Fruit fly (Drosophila melanogaster): ENCODE results near the gene Cpr65Ax2.

Cpr65Ax2 gene

DNA sequence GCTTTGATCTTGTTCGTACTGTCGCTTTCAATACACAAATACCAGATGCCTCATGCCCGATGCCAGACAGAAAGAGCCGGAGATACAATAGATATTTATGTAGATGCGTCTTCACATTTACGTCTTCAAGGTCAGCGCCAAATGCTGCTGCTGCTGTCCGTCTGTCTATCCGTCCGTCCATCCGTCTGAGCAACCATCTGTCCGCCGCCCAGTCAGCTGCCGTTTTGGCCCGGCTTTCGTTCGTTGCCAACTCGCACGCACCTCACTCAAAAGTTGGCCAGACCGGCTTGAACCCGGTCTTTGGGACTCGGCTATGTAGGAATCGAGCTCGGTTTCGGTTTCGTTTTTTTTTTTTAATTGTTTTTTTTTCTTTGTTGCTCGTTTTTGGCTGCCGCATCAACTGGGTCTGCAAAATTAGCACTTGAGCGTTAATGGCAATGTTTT is 4.3 kb upstream of the Cpr65Ax2 start (continued):
- TF ChIP-seq usp (GFP tag; optimal IDR thresholded peaks at IDR 0.05), result no peak
- no peak for TF ChIP-seq HLHmδ (GFP tag; optimal IDR thresholded peaks at IDR 0.05)
- TF ChIP-seq Gsc (GFP tag; IDR thresholded peaks at IDR 0.05), result no peak
- TF ChIP-seq disco-r (GFP tag; optimal IDR thresholded peaks at IDR 0.05), result no peak
- TF ChIP-seq CG12104 (GFP tag; optimal IDR thresholded peaks at IDR 0.05), result no peak
- TF ChIP-seq btn (GFP tag; optimal IDR thresholded peaks at IDR 0.05), result no peak
- TF ChIP-seq wor (GFP tag; IDR thresholded peaks at IDR 0.05), result no peak
- peak; percentile 33 for TF ChIP-seq sqz (GFP tag; optimal IDR thresholded peaks at IDR 0.05)
- no peak for TF ChIP-seq kni (GFP tag; optimal IDR thresholded peaks at IDR 0.05)
- TF ChIP-seq zen2 (GFP tag; IDR thresholded peaks at IDR 0.05; ENCODE audit: partially characterized antibody), result no peak
- TF ChIP-seq unc-4 (GFP tag; IDR thresholded peaks at IDR 0.05; ENCODE audit: partially characterized antibody), result no peak
- TF ChIP-seq CG14014 (GFP tag; IDR thresholded peaks at IDR 0.05), result no peak
- TF ChIP-seq CG7271 (tag; optimal IDR thresholded peaks at IDR 0.05), result no peak
- TF ChIP-seq Drgx (GFP tag; IDR thresholded peaks at IDR 0.05), result peak; percentile 37; the same call in 1 of the 2 replicates
- TF ChIP-seq wdn (GFP tag; IDR thresholded peaks at IDR 0.05), result no peak
- TF ChIP-seq klu (GFP tag; IDR thresholded peaks at IDR 0.05), result no peak
- TF ChIP-seq sc (optimal IDR thresholded peaks at IDR 0.05), result no peak
- TF ChIP-seq sc (GFP tag; optimal IDR thresholded peaks at IDR 0.05), result no peak
- TF ChIP-seq p53 (GFP tag; optimal IDR thresholded peaks at IDR 0.05), result no peak
- TF ChIP-seq hb (GFP tag; IDR thresholded peaks at IDR 0.05; ENCODE audit: partially characterized antibody), result no peak
- TF ChIP-seq twi (tag; optimal IDR thresholded peaks at IDR 0.05), result no peak
- TF ChIP-seq Blimp-1 (GFP tag; optimal IDR thresholded peaks at IDR 0.05), result peak; percentile 86
- peak; percentile 48 for TF ChIP-seq CG10209 (GFP tag; optimal IDR thresholded peaks at IDR 0.05)
- TF ChIP-seq Asciz (GFP tag; optimal IDR thresholded peaks at IDR 0.05), result no peak
- no peak for TF ChIP-seq CG8388 (GFP tag; optimal IDR thresholded peaks at IDR 0.05)
- TF ChIP-seq vvl (GFP tag; IDR thresholded peaks at IDR 0.05), result 0 out of 2 replicates have a peak, but pooled peaks have one; percentile 59
- TF ChIP-seq Dfd (GFP tag; optimal IDR thresholded peaks at IDR 0.05), result no peak
- TF ChIP-seq Eip74EF (GFP tag; optimal IDR thresholded peaks at IDR 0.05), result no peak
- no peak for TF ChIP-seq CG4617 (GFP tag; optimal IDR thresholded peaks at IDR 0.05; ENCODE audit: borderline replicate concordance)
- TF ChIP-seq CG2116 (GFP tag; optimal IDR thresholded peaks at IDR 0.05), result no peak
- no peak for TF ChIP-seq HmgD (GFP tag; optimal IDR thresholded peaks at IDR 0.05)
- TF ChIP-seq luna (GFP tag; optimal IDR thresholded peaks at IDR 0.05), result no peak
- no peak for TF ChIP-seq bsh (GFP tag; optimal IDR thresholded peaks at IDR 0.05)
- no peak for TF ChIP-seq CG7372 (GFP tag; IDR thresholded peaks at IDR 0.05)
- TF ChIP-seq odd (GFP tag; optimal IDR thresholded peaks at IDR 0.05), result no peak
- no peak for TF ChIP-seq da (GFP tag; optimal IDR thresholded peaks at IDR 0.05)
- TF ChIP-seq B-H1 (GFP tag; IDR thresholded peaks at IDR 0.05), result no peak
- TF ChIP-seq HLH3B (GFP tag; IDR thresholded peaks at IDR 0.05), result no peak
- no peak for TF ChIP-seq slbo (GFP tag; IDR thresholded peaks at IDR 0.05)
- no peak for TF ChIP-seq insv (GFP tag; optimal IDR thresholded peaks at IDR 0.05)
- peak; percentile 63 for TF ChIP-seq Deaf1 (tag; optimal IDR thresholded peaks at IDR 0.05)
- peak; percentile 99 for TF ChIP-seq pros (GFP tag; optimal IDR thresholded peaks at IDR 0.05)
- no peak for TF ChIP-seq CG6683 (GFP tag; optimal IDR thresholded peaks at IDR 0.05)
- no peak for TF ChIP-seq CG10565 (GFP tag; optimal IDR thresholded peaks at IDR 0.05)
- TF ChIP-seq Lim3 (GFP tag; IDR thresholded peaks at IDR 0.05), result no peak
- TF ChIP-seq lbe (GFP tag; optimal IDR thresholded peaks at IDR 0.05), result no peak
- TF ChIP-seq nom (GFP tag; optimal IDR thresholded peaks at IDR 0.05), result peak; percentile 96
- TF ChIP-seq Optix (GFP tag; IDR thresholded peaks at IDR 0.05), result no peak
- TF ChIP-seq CG6654 (GFP tag; optimal IDR thresholded peaks at IDR 0.05), result no peak
- TF ChIP-seq CG13894 (tag; optimal IDR thresholded peaks at IDR 0.05), result peak; percentile 50
